Worm (Caenorhabditis elegans) whole organism, L4 larva: Measurements from ENCODE around the gene C27A2.7.

Experiments used
- D1046.2 ChIP-seq: fragments of 200-800 bp; sonication (Bioruptor generic); IDR thresholded peaks from 2 replicates; pipeline ENCODE4 v1.3.6; 2022; ENCODE audit warnings: missing genetic modification characterization, missing compliant biosample characterization
- F10B5.3 ChIP-seq: sonication (generic microtip); optimal IDR thresholded peaks from 2 replicates; lab custom pipeline; 2016; ENCODE audit warnings: mild to moderate bottlenecking, missing genetic modification characterization, missing compliant biosample characterization
- F49E8.2 ChIP-seq: sonication (generic microtip); optimal IDR thresholded peaks from 2 replicates; lab custom pipeline; 2016; ENCODE audit warnings: missing compliant biosample characterization, mild to moderate bottlenecking, missing genetic modification characterization, borderline replicate concordance
- T20F7.1 ChIP-seq: fragments of 200-800 bp; sonication (Bioruptor generic); optimal IDR thresholded peaks from 2 replicates; lab custom pipeline; 2018; ENCODE audit warnings: mild to moderate bottlenecking, missing genetic modification characterization, missing compliant biosample characterization
- T26A8.4 ChIP-seq: fragments of 200-800 bp; sonication (Bioruptor generic); IDR thresholded peaks from 2 replicates; pipeline ENCODE4 v1.3.6; 2022; ENCODE audit warnings: missing genetic modification characterization, missing compliant biosample characterization
- Y105C5A.15 ChIP-seq: fragments of 200-800 bp; sonication (Bioruptor generic); IDR thresholded peaks from 2 replicates; pipeline ENCODE4 v1.3.6; 2022; ENCODE audit warnings: missing genetic modification characterization, missing compliant biosample characterization
- Y48G9A.11 ChIP-seq: fragments of 200-800 bp; sonication (Bioruptor generic); IDR thresholded peaks from 2 replicates; pipeline ENCODE4 v1.3.6; 2022; ENCODE audit warnings: missing genetic modification reagents, missing genetic modification characterization, missing compliant biosample characterization
- ZK337.2 ChIP-seq: fragments of 200-800 bp; sonication (Bioruptor generic); IDR thresholded peaks from 2 replicates; pipeline ENCODE4 v1.3.6; 2022; ENCODE audit warnings: missing genetic modification reagents, missing genetic modification characterization, missing compliant biosample characterization
- aha-1 ChIP-seq: fragments of 150-350 bp; peaks from one replicate; lab custom pipeline; 2014; ENCODE audit warnings: missing biosample characterization, missing genetic modification characterization
- arid-1 ChIP-seq: fragments of 200-800 bp; sonication (Bioruptor generic); conservative IDR thresholded peaks from 2 replicates; pipeline ENCODE4 v1.3.6; 2022; ENCODE audit warnings: missing genetic modification reagents, missing genetic modification characterization, missing compliant biosample characterization
- attf-4 ChIP-seq: sonication (generic microtip); optimal IDR thresholded peaks from 3 replicates; lab custom pipeline; 2017; ENCODE audit warnings: missing biosample characterization, missing genetic modification characterization
- ceh-20 ChIP-seq: fragments of 200-800 bp; sonication (Bioruptor generic); IDR thresholded peaks from 2 replicates; pipeline ENCODE4 v1.3.6; 2022; ENCODE audit warnings: missing genetic modification reagents, missing genetic modification characterization, missing compliant biosample characterization
- ceh-62 ChIP-seq: sonication (generic microtip); optimal IDR thresholded peaks from 2 replicates; lab custom pipeline; 2017; ENCODE audit warnings: missing biosample characterization, missing genetic modification characterization
- ceh-82 ChIP-seq: sonication (generic microtip); optimal IDR thresholded peaks from 2 replicates; lab custom pipeline; 2017; ENCODE audit warnings: missing biosample characterization, missing genetic modification characterization
- ctbp-1 ChIP-seq: fragments of 200-800 bp; sonication (Bioruptor generic); IDR thresholded peaks from 2 replicates; pipeline ENCODE4 v1.3.6; 2022; ENCODE audit warnings: missing genetic modification reagents, missing genetic modification characterization, missing compliant biosample characterization
- daf-16 ChIP-seq, 3 experiments: sonication (generic microtip); optimal IDR thresholded peaks; 2 replicates each; lab custom pipeline; 2016 to 2017; ENCODE audit warnings: missing genetic modification characterization in 3 of 3, missing genetic modification reagents in 3 of 3, mild to moderate bottlenecking in 2 of 3, missing compliant biosample characterization in 2 of 3, missing biosample characterization in 1 of 3, moderate library complexity in 1 of 3
- dmd-6 ChIP-seq: fragments of 200-800 bp; sonication (Bioruptor generic); IDR thresholded peaks from 2 replicates; pipeline ENCODE4 v1.3.6; 2022; ENCODE audit warnings: missing genetic modification reagents, missing genetic modification characterization, missing compliant biosample characterization
- dmd-9 ChIP-seq: fragments of 200-800 bp; sonication (Bioruptor generic); IDR thresholded peaks from 2 replicates; pipeline ENCODE4 v1.3.6; 2022; ENCODE audit warnings: missing genetic modification reagents, missing genetic modification characterization, missing compliant biosample characterization
- dve-1 ChIP-seq: sonication (generic microtip); optimal IDR thresholded peaks from 2 replicates; lab custom pipeline; 2017; ENCODE audit warnings: antibody characterized with exemption, mild to moderate bottlenecking, missing genetic modification characterization, missing compliant biosample characterization; ENCODE audit not compliant: insufficient read depth
- egl-27 ChIP-seq: sonication (generic microtip); optimal IDR thresholded peaks from 3 replicates; lab custom pipeline; 2017; ENCODE audit warnings: missing biosample characterization, missing genetic modification reagents, missing genetic modification characterization
- gei-8 ChIP-seq: fragments of 200-800 bp; sonication (Bioruptor generic); optimal IDR thresholded peaks from 2 replicates; lab custom pipeline; 2018; ENCODE audit warnings: mild to moderate bottlenecking, missing genetic modification characterization, missing compliant biosample characterization
- hif-1 ChIP-seq, 2 experiments: sonication (generic microtip); optimal IDR thresholded peaks; 2 replicates each; lab custom pipeline; 2016 to 2017; ENCODE audit warnings: missing compliant biosample characterization in 2 of 2, missing genetic modification characterization in 2 of 2, missing genetic modification reagents in 2 of 2, missing genotype in 2 of 2, mild to moderate bottlenecking in 1 of 2
- hmg-1.1 ChIP-seq: fragments of 200-800 bp; sonication (Bioruptor generic); IDR thresholded peaks from 2 replicates; pipeline ENCODE4 v1.3.6; 2022; ENCODE audit warnings: missing genetic modification reagents, missing genetic modification characterization, missing compliant biosample characterization
- jun-1 ChIP-seq: fragments of 150-350 bp; optimal IDR thresholded peaks from 2 replicates; lab custom pipeline; 2014; ENCODE audit warnings: missing biosample characterization, missing genetic modification reagents, missing genetic modification characterization
- lim-7 ChIP-seq: fragments of 200-800 bp; sonication (Bioruptor generic); IDR thresholded peaks from 2 replicates; pipeline ENCODE4 v1.3.6; 2022; ENCODE audit warnings: missing genetic modification characterization, missing compliant biosample characterization
- lin-13 ChIP-seq: fragments of 150-350 bp; optimal IDR thresholded peaks from 2 replicates; lab custom pipeline; 2014; ENCODE audit warnings: missing biosample characterization, missing genetic modification reagents, missing genetic modification characterization
- lin-15B ChIP-seq: fragments of 150-350 bp; sonication (generic microtip); optimal IDR thresholded peaks from 3 replicates; lab custom pipeline; 2014; ENCODE audit warnings: missing biosample characterization, missing genetic modification characterization
- lin-38 ChIP-seq: fragments of 200-800 bp; sonication (Bioruptor generic); IDR thresholded peaks from 2 replicates; pipeline ENCODE4 v1.3.6; 2022; ENCODE audit warnings: missing genetic modification reagents, missing genetic modification characterization, missing compliant biosample characterization
- lin-39 ChIP-seq: fragments of 150-350 bp; optimal IDR thresholded peaks from 2 replicates; lab custom pipeline; 2014; ENCODE audit warnings: missing biosample characterization, missing genetic modification reagents, missing genetic modification characterization
- lir-3 ChIP-seq: sonication (generic microtip); optimal IDR thresholded peaks from 2 replicates; lab custom pipeline; 2016; ENCODE audit warnings: mild to moderate bottlenecking, missing genetic modification characterization, missing compliant biosample characterization
- lsy-2 ChIP-seq, 2 experiments: fragments of 150-350 bp in 1 of 2; sonication (generic microtip) in 1 of 2; optimal IDR thresholded peaks; 2 replicates each; lab custom pipeline; 2014 to 2017; ENCODE audit warnings: missing biosample characterization in 2 of 2, missing genetic modification characterization in 2 of 2
- madf-5 ChIP-seq, 2 experiments: fragments of 200-800 bp; sonication (Bioruptor generic); IDR thresholded peaks; 2 replicates each; pipeline ENCODE4 v1.3.6; 2022; ENCODE audit warnings: missing compliant biosample characterization in 2 of 2, missing genetic modification characterization in 2 of 2
- madf-9 ChIP-seq: fragments of 200-800 bp; sonication (Bioruptor generic); conservative IDR thresholded peaks from 2 replicates; pipeline ENCODE4 v1.3.6; 2022; ENCODE audit warnings: missing genetic modification reagents, missing genetic modification characterization, missing compliant biosample characterization
- mdl-1 ChIP-seq, 2 experiments: fragments of 150-350 bp in 1 of 2; sonication (generic microtip) in 1 of 2; optimal IDR thresholded peaks; 2 replicates each; lab custom pipeline; 2014 to 2017; ENCODE audit warnings: missing biosample characterization in 2 of 2, missing genetic modification characterization in 2 of 2
- mep-1 ChIP-seq: fragments of 150-350 bp; sonication (generic microtip); optimal IDR thresholded peaks from 3 replicates; lab custom pipeline; 2014; ENCODE audit warnings: missing biosample characterization, missing genetic modification characterization
- nhr-42 ChIP-seq: fragments of 200-800 bp; sonication (Bioruptor generic); IDR thresholded peaks from 2 replicates; pipeline ENCODE4 v1.3.6; 2022; ENCODE audit warnings: missing genetic modification characterization, missing compliant biosample characterization
- pqm-1 ChIP-seq: sonication (generic microtip); optimal IDR thresholded peaks from 2 replicates; lab custom pipeline; 2017; ENCODE audit warnings: missing biosample characterization, missing genetic modification characterization
- saeg-2 ChIP-seq: fragments of 200-800 bp; sonication (Bioruptor generic); IDR thresholded peaks from 2 replicates; pipeline ENCODE4 v1.3.6; 2022; ENCODE audit warnings: missing genetic modification reagents, missing genetic modification characterization, missing compliant biosample characterization
- snpc-1.2 ChIP-seq: fragments of 200-800 bp; sonication (Bioruptor generic); IDR thresholded peaks from 2 replicates; pipeline ENCODE4 v1.3.6; 2022; ENCODE audit warnings: missing genetic modification reagents, missing genetic modification characterization, missing compliant biosample characterization
- tra-1 ChIP-seq: fragments of 200-800 bp; sonication (Bioruptor generic); IDR thresholded peaks from 2 replicates; pipeline ENCODE4 v1.3.6; 2022; ENCODE audit warnings: missing genetic modification reagents, missing genetic modification characterization, missing compliant biosample characterization
- unc-62 ChIP-seq, 3 experiments: fragments of 150-350 bp in 1 of 3; sonication (generic microtip); optimal IDR thresholded peaks in 2 of 3; peaks in 1 of 3; 1 replicate in 1 of 3; 2 replicates in 2 of 3; lab custom pipeline; 2014 to 2017; ENCODE audit warnings: missing biosample characterization in 3 of 3, missing genetic modification characterization in 3 of 3, missing genetic modification reagents in 3 of 3, missing genotype in 1 of 3
- zfp-2 ChIP-seq: sonication (generic microtip); optimal IDR thresholded peaks from 2 replicates; lab custom pipeline; 2016; ENCODE audit warnings: mild to moderate bottlenecking, missing genetic modification characterization, missing compliant biosample characterization
- zfp-3 ChIP-seq: fragments of 200-800 bp; sonication (Bioruptor generic); conservative IDR thresholded peaks from 2 replicates; pipeline ENCODE4 v1.3.6; 2022; ENCODE audit warnings: missing genetic modification reagents, missing genetic modification characterization, missing compliant biosample characterization
- zip-2 ChIP-seq: fragments of 150-350 bp; optimal IDR thresholded peaks from 2 replicates; lab custom pipeline; 2014; ENCODE audit warnings: missing biosample characterization, missing genetic modification characterization
- ztf-7 ChIP-seq: fragments of 150-350 bp; optimal IDR thresholded peaks from 2 replicates; lab custom pipeline; 2014; ENCODE audit warnings: missing biosample characterization, missing genetic modification characterization

The C27A2.7 gene

DNA sequence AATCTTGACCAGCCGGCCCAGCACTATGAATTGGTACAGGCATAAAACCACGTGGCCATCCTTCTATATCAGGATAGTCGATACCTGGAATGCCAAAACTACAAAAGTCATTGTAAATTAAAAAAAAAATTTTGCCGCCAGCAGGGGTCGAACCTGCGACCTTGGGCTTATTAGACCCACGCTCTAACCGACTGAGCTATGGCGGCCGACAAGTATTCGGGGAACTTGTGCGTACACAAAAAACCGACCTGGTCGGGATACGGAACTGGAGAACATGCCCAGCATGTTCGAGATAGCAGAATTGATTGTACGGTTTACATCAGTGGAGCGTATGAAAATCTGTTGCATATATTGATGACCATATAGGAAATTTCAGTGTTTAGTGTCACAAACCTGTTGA is 13.8 kb downstream of the C27A2.7 start (continued):
- TF ChIP-seq madf-5 (GFP tag; IDR thresholded peaks at IDR 0.05; lab: Robert Waterston, UW) (0 out of 4 replicates have a peak, but pooled peaks of 1 of the 2 experiments have one; percentile 34), unc-62 (GFP tag; optimal IDR thresholded peaks at IDR 0.05 in 1 of 2; lab: Kevin White, UChicago) (no peak), unc-62 (tag; optimal IDR thresholded peaks at IDR 0.05; lab: Kevin White, UChicago) (no peak), Y48G9A.11 (GFP tag; lab: Robert Waterston, UW) (peak; percentile 63)
- TF ChIP-seq, all 104 proteins: peak for 62

DNA sequence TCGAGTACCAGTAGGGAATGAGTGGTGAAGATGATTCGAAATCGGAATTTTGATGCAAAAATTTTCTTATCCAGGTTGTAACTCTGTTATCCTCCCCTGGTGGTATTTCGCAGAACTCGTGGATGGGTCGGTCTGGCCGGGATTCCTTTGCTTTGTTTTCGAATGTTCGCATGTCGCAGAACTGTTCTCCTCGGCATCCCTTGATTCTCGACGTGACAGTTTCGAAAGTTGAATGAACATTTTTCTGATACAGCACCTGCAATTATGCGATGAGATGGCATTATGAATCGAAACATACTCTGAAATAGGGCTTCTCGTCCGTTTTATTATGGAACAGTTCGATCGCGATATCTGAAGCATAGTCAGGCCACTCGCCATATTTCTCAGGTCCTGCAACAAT is 14.9 kb downstream of the C27A2.7 start:
- TF ChIP-seq lir-3 (no peak), daf-16 (GFP tag; optimal IDR thresholded peaks at IDR 0.05; lab: Kevin White, UChicago) (no peak), daf-16 (tag; optimal IDR thresholded peaks at IDR 0.05; lab: Kevin White, UChicago) (no peak), zfp-3 (GFP tag; lab: Robert Waterston, UW) (0 out of 2 replicates have a peak, but pooled peaks have one; percentile 19), arid-1 (GFP tag; lab: Robert Waterston, UW) (no peak), zfp-2 (tag; lab: Kevin White, UChicago) (no peak), aha-1 (tag; lab: Kevin White, UChicago) (peak; percentile 21), madf-5 (GFP tag; IDR thresholded peaks at IDR 0.05; lab: Robert Waterston, UW) (peak in 1 of 2 experiments; percentile 40; a peak in 1 of 4 replicates), ctbp-1 (peak; percentile 10; the same call in 1 of the 2 replicates)

- TF ChIP-seq zfp-2 (tag; lab: Kevin White, UChicago) (peak; percentile 57), lin-38 (GFP tag; lab: Robert Waterston, UW) (peak; percentile 99), ceh-62 (tag; lab: Kevin White, UChicago) (no peak), ceh-20 (peak; percentile 61; the same call in 1 of the 2 replicates), lin-15B (peak; percentile 87), mep-1 (tag; lab: Kevin White, UChicago) (peak; percentile 96), dve-1 (peak; percentile 95), gei-8 (GFP tag; lab: Kevin White, UChicago) (no peak), saeg-2 (GFP tag; lab: Robert Waterston, UW) (no peak), mdl-1 (tag; optimal IDR thresholded peaks at IDR 0.05; lab: Kevin White, UChicago) (peak in 1 of 2 experiments; percentile 53), pqm-1 (tag; lab: Kevin White, UChicago) (peak; percentile 14), lim-7 (GFP tag; lab: Robert Waterston, UW) (no peak), lin-13 (GFP tag; lab: Kevin White, UChicago) (peak; percentile 89), nhr-42 (GFP tag; lab: Robert Waterston, UW) (no peak), egl-27 (no peak), T26A8.4 (peak; percentile 86), attf-4 (tag; lab: Kevin White, UChicago) (no peak), D1046.2 (GFP tag; lab: Robert Waterston, UW) (peak; percentile 100), snpc-1.2 (peak; percentile 66; the same call in 1 of the 2 replicates), madf-9 (GFP tag; lab: Robert Waterston, UW) (0 out of 2 replicates have a peak, but pooled peaks have one; percentile 21), jun-1 (tag; lab: Kevin White, UChicago) (peak; percentile 69), Y105C5A.15 (GFP tag; lab: Robert Waterston, UW) (no peak), F10B5.3 (tag; lab: Kevin White, UChicago) (peak; percentile 43), lsy-2 (tag; optimal IDR thresholded peaks at IDR 0.05; lab: Kevin White, UChicago) (peak; percentile 97 to 99), ZK337.2 (GFP tag; lab: Robert Waterston, UW) (no peak), hmg-1.1 (GFP tag; lab: Robert Waterston, UW) (peak; percentile 86), dmd-9 (GFP tag; lab: Robert Waterston, UW) (0 out of 2 replicates have a peak, but pooled peaks have one; percentile 35), ztf-7 (tag; lab: Kevin White, UChicago) (peak; percentile 78), T20F7.1 (GFP tag; lab: Kevin White, UChicago) (peak; percentile 84), lin-39 (tag; lab: Kevin White, UChicago) (no peak), dmd-6 (GFP tag; lab: Robert Waterston, UW) (peak; percentile 49), hif-1 (tag; optimal IDR thresholded peaks at IDR 0.05; lab: Kevin White, UChicago) (peak; percentile 7 to 83), F49E8.2 (tag; lab: Kevin White, UChicago) (peak; percentile 61), tra-1 (no peak), ceh-82 (no peak), zip-2 (tag; lab: Kevin White, UChicago) (peak; percentile 57)
Measured at ce11 chrII:5055129-5055666, 16.0 kb downstream of the C27A2.7 start, which contains the start of the genes ify-1 and rpl-22. ify-1 (minus strand) TSS chrII:5055179. rpl-22 (plus strand) TSS chrII:5055616.
